Worm (Caenorhabditis elegans) whole organism, late embryonic: ENCODE measurements around the gene nhr-112.

Source experiments
- C08G9.2 ChIP-seq: sonication (generic microtip); optimal IDR thresholded peaks from 2 replicates; lab custom pipeline; 2016; ENCODE audit warnings: mild to moderate bottlenecking, missing genetic modification characterization, moderate library complexity, missing compliant biosample characterization
- C38D4.7 ChIP-seq: fragments of 200-800 bp; sonication (Bioruptor generic); optimal IDR thresholded peaks from 2 replicates; lab custom pipeline; 2018; ENCODE audit warnings: mild to moderate bottlenecking, missing genetic modification characterization, moderate library complexity, missing compliant biosample characterization
- K02D7.2 ChIP-seq: sonication (generic microtip); optimal IDR thresholded peaks from 2 replicates; lab custom pipeline; 2017; ENCODE audit warnings: mild to moderate bottlenecking, missing genetic modification characterization, missing compliant biosample characterization
- K09A11.1 ChIP-seq: sonication (generic microtip); optimal IDR thresholded peaks from 2 replicates; lab custom pipeline; 2017; ENCODE audit warnings: antibody characterized with exemption, mild to moderate bottlenecking, missing genetic modification characterization, missing compliant biosample characterization; ENCODE audit not compliant: insufficient read depth
- T23F11.4 ChIP-seq: fragments of 200-800 bp; sonication (Bioruptor generic); optimal IDR thresholded peaks from 2 replicates; lab custom pipeline; 2018; ENCODE audit warnings: mild to moderate bottlenecking, missing genetic modification characterization, missing compliant biosample characterization
- Y22D7AL.16 ChIP-seq: sonication (generic microtip); optimal IDR thresholded peaks from 2 replicates; lab custom pipeline; 2016; ENCODE audit warnings: missing genetic modification characterization, missing compliant biosample characterization
- ahr-1 ChIP-seq: sonication (generic microtip); optimal IDR thresholded peaks from 2 replicates; lab custom pipeline; 2016; ENCODE audit warnings: missing genetic modification characterization, missing compliant biosample characterization
- ceh-18 ChIP-seq: sonication (generic microtip); optimal IDR thresholded peaks from 2 replicates; lab custom pipeline; 2016; ENCODE audit warnings: missing genetic modification characterization, missing compliant biosample characterization
- ceh-2 ChIP-seq: sonication (generic microtip); optimal IDR thresholded peaks from 2 replicates; lab custom pipeline; 2016; ENCODE audit warnings: missing genotype, missing genetic modification characterization, missing compliant biosample characterization
- ceh-22 ChIP-seq: sonication (generic microtip); optimal IDR thresholded peaks from 2 replicates; lab custom pipeline; 2017; ENCODE audit warnings: missing biosample characterization, missing genetic modification characterization
- ceh-30 ChIP-seq: fragments of 150-350 bp; optimal IDR thresholded peaks from 2 replicates; lab custom pipeline; 2014; ENCODE audit warnings: missing biosample characterization, missing genetic modification characterization
- ceh-31 ChIP-seq: sonication (generic microtip); optimal IDR thresholded peaks from 2 replicates; lab custom pipeline; 2016; ENCODE audit warnings: missing genetic modification characterization, missing compliant biosample characterization
- ceh-34 ChIP-seq: sonication (generic microtip); optimal IDR thresholded peaks from 2 replicates; lab custom pipeline; 2016; ENCODE audit warnings: mild to moderate bottlenecking, missing genetic modification characterization, missing compliant biosample characterization
- ceh-45 ChIP-seq: fragments of 200-800 bp; sonication (Bioruptor generic); IDR thresholded peaks from 2 replicates; pipeline ENCODE4 v1.3.6; 2022; ENCODE audit warnings: missing genetic modification reagents, missing genetic modification characterization, missing compliant biosample characterization
- ceh-48 ChIP-seq: sonication (generic microtip); optimal IDR thresholded peaks from 2 replicates; lab custom pipeline; 2016; ENCODE audit warnings: missing genetic modification characterization, inconsistent platforms, missing compliant biosample characterization
- ceh-6 ChIP-seq: fragments of 200-800 bp; sonication (Bioruptor generic); optimal IDR thresholded peaks from 2 replicates; lab custom pipeline; 2018; ENCODE audit warnings: mild to moderate bottlenecking, missing genetic modification characterization, missing compliant biosample characterization
- ceh-9 ChIP-seq: sonication (generic microtip); optimal IDR thresholded peaks from 2 replicates; lab custom pipeline; 2016; ENCODE audit warnings: mild to moderate bottlenecking, missing genetic modification characterization, inconsistent platforms, missing compliant biosample characterization
- che-1 ChIP-seq: sonication (generic microtip); optimal IDR thresholded peaks from 2 replicates; lab custom pipeline; 2016; ENCODE audit warnings: mild to moderate bottlenecking, missing genetic modification characterization, missing compliant biosample characterization
- dmd-4 ChIP-seq: sonication (generic microtip); optimal IDR thresholded peaks from 2 replicates; lab custom pipeline; 2016; ENCODE audit warnings: borderline replicate concordance, missing genetic modification characterization, missing compliant biosample characterization
- dve-1 ChIP-seq: sonication (generic microtip); optimal IDR thresholded peaks from 2 replicates; lab custom pipeline; 2017; ENCODE audit warnings: antibody characterized with exemption, mild to moderate bottlenecking, missing genetic modification characterization, missing compliant biosample characterization
- elt-2 ChIP-seq: sonication (generic microtip); optimal IDR thresholded peaks from 2 replicates; lab custom pipeline; 2016; ENCODE audit warnings: missing genetic modification reagents, missing genetic modification characterization, missing compliant biosample characterization
- elt-4 ChIP-seq: sonication (generic microtip); optimal IDR thresholded peaks from 2 replicates; lab custom pipeline; 2016; ENCODE audit warnings: missing genetic modification characterization, missing compliant biosample characterization
- eyg-1 ChIP-seq: sonication (generic microtip); optimal IDR thresholded peaks from 2 replicates; lab custom pipeline; 2016; ENCODE audit warnings: missing genotype, missing genetic modification characterization, missing compliant biosample characterization
- fax-1 ChIP-seq: sonication (generic microtip); optimal IDR thresholded peaks from 2 replicates; lab custom pipeline; 2016; ENCODE audit warnings: missing genotype, missing genetic modification characterization, missing compliant biosample characterization
- fkh-6 ChIP-seq: sonication (generic microtip); optimal IDR thresholded peaks from 2 replicates; lab custom pipeline; 2016; ENCODE audit warnings: missing genetic modification characterization, missing compliant biosample characterization
- gmeb-2 ChIP-seq: sonication (generic microtip); optimal IDR thresholded peaks from 2 replicates; lab custom pipeline; 2016; ENCODE audit warnings: missing genetic modification characterization, inconsistent platforms, missing compliant biosample characterization
- hlh-13 ChIP-seq: fragments of 200-800 bp; sonication (Bioruptor generic); optimal IDR thresholded peaks from 2 replicates; lab custom pipeline; 2018; ENCODE audit warnings: mild to moderate bottlenecking, missing genetic modification characterization, missing compliant biosample characterization
- hlh-8 ChIP-seq: sonication (generic microtip); optimal IDR thresholded peaks from 2 replicates; lab custom pipeline; 2016; ENCODE audit warnings: missing genotype, missing genetic modification characterization, missing compliant biosample characterization
- lim-6 ChIP-seq: sonication (generic microtip); optimal IDR thresholded peaks from 2 replicates; lab custom pipeline; 2016; ENCODE audit warnings: missing genetic modification characterization, missing compliant biosample characterization
- lin-11 ChIP-seq: fragments of 200-800 bp; sonication (Bioruptor generic); optimal IDR thresholded peaks from 2 replicates; lab custom pipeline; 2018; ENCODE audit warnings: mild to moderate bottlenecking, missing genetic modification characterization, missing compliant biosample characterization
- mec-3 ChIP-seq: sonication (generic microtip); optimal IDR thresholded peaks from 2 replicates; lab custom pipeline; 2016; ENCODE audit warnings: borderline replicate concordance, missing genetic modification characterization, missing compliant biosample characterization
- nfya-1 ChIP-seq: sonication (generic microtip); optimal IDR thresholded peaks from 2 replicates; lab custom pipeline; 2017; ENCODE audit warnings: missing genetic modification characterization, mild to moderate bottlenecking, missing compliant biosample characterization, antibody characterized with exemption, moderate library complexity
- nhr-232 ChIP-seq: sonication (generic microtip); optimal IDR thresholded peaks from 2 replicates; lab custom pipeline; 2016; ENCODE audit warnings: missing genetic modification characterization, missing compliant biosample characterization
- pag-3 ChIP-seq: sonication (generic microtip); optimal IDR thresholded peaks from 2 replicates; lab custom pipeline; 2016; ENCODE audit warnings: missing compliant biosample characterization, missing genetic modification characterization, borderline replicate concordance
- pax-1 ChIP-seq: fragments of 150-350 bp; optimal IDR thresholded peaks from 2 replicates; lab custom pipeline; 2014; ENCODE audit warnings: missing biosample characterization, missing genetic modification characterization
- pha-2 ChIP-seq: sonication (generic microtip); optimal IDR thresholded peaks from 2 replicates; lab custom pipeline; 2017; ENCODE audit warnings: mild to moderate bottlenecking, missing genetic modification characterization, missing compliant biosample characterization
- pha-4 ChIP-seq: fragments of 150-350 bp; optimal IDR thresholded peaks from 2 replicates; lab custom pipeline; 2018; ENCODE audit warnings: missing biosample characterization, missing genetic modification reagents, missing genetic modification characterization
- ref-2 ChIP-seq: sonication (generic microtip); optimal IDR thresholded peaks from 2 replicates; lab custom pipeline; 2016; ENCODE audit warnings: missing genetic modification characterization, missing compliant biosample characterization
- rnt-1 ChIP-seq: sonication (generic microtip); optimal IDR thresholded peaks from 2 replicates; lab custom pipeline; 2016; ENCODE audit warnings: missing genetic modification characterization, missing compliant biosample characterization
- sdc-2 ChIP-seq: sonication (generic microtip); optimal IDR thresholded peaks from 2 replicates; lab custom pipeline; 2016; ENCODE audit warnings: missing genotype, missing genetic modification characterization, missing compliant biosample characterization
- sox-2 ChIP-seq: fragments of 200-800 bp; sonication (Bioruptor generic); IDR thresholded peaks from 2 replicates; pipeline ENCODE4 v1.3.6; 2022; ENCODE audit warnings: missing genetic modification reagents, missing genetic modification characterization, missing compliant biosample characterization
- sox-4 ChIP-seq: sonication (generic microtip); optimal IDR thresholded peaks from 2 replicates; lab custom pipeline; 2017; ENCODE audit warnings: mild to moderate bottlenecking, missing genetic modification characterization, inconsistent platforms, missing compliant biosample characterization
- tbx-2 ChIP-seq: sonication (generic microtip); optimal IDR thresholded peaks from 2 replicates; lab custom pipeline; 2016; ENCODE audit warnings: missing genetic modification characterization, missing compliant biosample characterization
- ttx-3 ChIP-seq: sonication (generic microtip); optimal IDR thresholded peaks from 2 replicates; lab custom pipeline; 2016; ENCODE audit warnings: missing genetic modification reagents, missing genetic modification characterization, missing compliant biosample characterization
- unc-3 ChIP-seq, 2 experiments: fragments of 200-800 bp in 1 of 2; sonication (Bioruptor generic) in 1 of 2; sonication (generic microtip) in 1 of 2; conservative IDR thresholded peaks in 1 of 2; optimal IDR thresholded peaks in 1 of 2; 2 replicates each; pipeline versions ENCODE4 v1.3.6 to Lab custom; 2016 to 2022; ENCODE audit warnings: missing compliant biosample characterization in 2 of 2, missing genetic modification characterization in 2 of 2, missing genetic modification reagents in 1 of 2
- unc-42 ChIP-seq: sonication (generic microtip); optimal IDR thresholded peaks from 2 replicates; lab custom pipeline; 2016; ENCODE audit warnings: missing genotype, missing genetic modification characterization, missing compliant biosample characterization
- unc-86 ChIP-seq: sonication (generic microtip); optimal IDR thresholded peaks from 2 replicates; lab custom pipeline; 2016; ENCODE audit warnings: missing genetic modification characterization, missing compliant biosample characterization
- zip-5 ChIP-seq: sonication (generic microtip); optimal IDR thresholded peaks from 2 replicates; lab custom pipeline; 2016; ENCODE audit warnings: missing genetic modification characterization, missing compliant biosample characterization

Gene nhr-112

DNA sequence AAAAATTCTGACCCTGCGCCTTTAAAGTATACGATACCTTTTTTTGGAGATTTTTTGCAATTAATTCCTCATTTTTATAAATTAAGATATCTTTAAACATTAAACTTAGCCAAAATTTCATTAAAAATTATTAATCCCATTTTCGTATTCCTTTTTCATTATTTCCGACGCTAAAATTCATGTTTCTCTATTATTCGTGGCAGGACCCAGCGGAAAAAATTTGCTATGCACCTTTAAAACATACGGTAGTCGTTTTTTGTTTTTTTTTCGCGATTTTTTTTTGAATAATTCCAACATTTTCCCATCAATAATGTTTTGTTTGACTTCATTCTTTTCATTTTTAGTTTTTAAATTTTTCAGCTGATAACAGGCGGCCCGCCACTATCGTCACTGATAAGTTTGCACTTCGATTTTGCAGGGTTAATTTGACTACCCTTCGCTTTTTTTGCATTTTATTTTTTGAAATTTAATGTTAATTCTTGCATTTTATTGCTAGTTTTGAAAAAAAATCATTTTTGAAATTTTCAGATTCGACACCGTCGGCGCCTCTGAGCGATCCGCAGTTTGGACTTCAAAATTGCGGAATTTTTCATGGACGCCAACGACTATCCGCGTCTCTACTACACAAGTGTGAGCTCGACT, 23.5 kb upstream of the nhr-112 start, which contains the start of gene dkf-2:
TSS of gene dkf-2 (plus strand) at position 592 of the 642 bp plus-strand sequence.
- no peak for TF ChIP-seq tbx-2
- no peak for TF ChIP-seq nhr-232 (tag; lab: Kevin White, UChicago)
- TF ChIP-seq zip-5 (tag; lab: Kevin White, UChicago), result no peak
- TF ChIP-seq pha-4, result no peak
- no peak for TF ChIP-seq ceh-45 (GFP tag; lab: Robert Waterston, UW)
- no peak for TF ChIP-seq ahr-1 (tag; lab: Kevin White, UChicago)
- TF ChIP-seq ref-2, result no peak
- no peak for TF ChIP-seq che-1
- TF ChIP-seq sox-2 (GFP tag; lab: Robert Waterston, UW), result no peak
- TF ChIP-seq unc-86, result no peak

DNA sequence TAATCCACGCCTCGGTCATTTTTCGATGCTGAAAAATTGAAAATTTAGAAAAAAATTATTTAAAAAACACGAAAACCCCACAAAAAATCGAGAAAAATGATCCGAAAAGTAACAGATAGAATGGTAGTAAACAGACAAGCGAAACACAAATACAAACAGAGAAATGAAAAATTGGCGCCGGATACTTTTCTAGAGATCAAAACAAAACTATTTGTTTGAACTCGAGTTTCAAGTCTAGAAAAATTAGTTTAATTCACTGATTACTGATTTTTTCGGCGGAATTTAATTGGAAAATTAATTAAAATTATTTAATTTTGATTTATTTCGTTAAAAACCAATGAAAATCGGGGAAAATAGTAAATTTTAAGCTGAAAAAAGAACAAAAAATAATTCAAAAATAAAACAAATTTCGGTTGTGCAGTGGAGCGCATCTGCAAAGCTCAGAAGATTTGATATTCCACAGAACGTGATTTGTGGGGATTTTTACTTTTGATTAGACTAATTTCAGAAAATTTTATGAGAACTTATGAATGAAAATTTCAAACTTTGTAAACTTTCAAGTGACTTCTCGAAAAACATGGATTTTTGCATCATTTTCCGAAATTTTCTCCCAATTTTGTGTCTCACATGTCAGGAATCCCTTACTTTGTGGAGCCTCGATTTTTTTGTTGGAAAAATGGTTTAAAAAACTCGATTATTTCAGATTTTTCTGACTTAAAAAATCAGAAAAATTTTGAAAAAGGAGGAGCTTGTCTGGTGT, 22.8 kb upstream of the nhr-112 start, which contains the start of gene gyg-2:
TSS of gene gyg-2 (minus strand) at position 28 of the 760 bp plus-strand sequence.
- TF ChIP-seq dmd-4 (tag; lab: Kevin White, UChicago), result no peak
- no peak for TF ChIP-seq ceh-18 (tag; lab: Kevin White, UChicago)
- TF ChIP-seq sox-4 (tag; lab: Kevin White, UChicago), result no peak
- TF ChIP-seq elt-4 (tag; lab: Kevin White, UChicago), result no peak
- TF ChIP-seq K09A11.1 (tag; lab: Kevin White, UChicago), result no peak
- no peak for TF ChIP-seq eyg-1
- TF ChIP-seq C38D4.7 (GFP tag; lab: Kevin White, UChicago), result no peak
- TF ChIP-seq dve-1 (tag; lab: Kevin White, UChicago), result no peak
- TF ChIP-seq rnt-1 (tag; lab: Kevin White, UChicago), result no peak
- TF ChIP-seq ceh-9, result no peak
- TF ChIP-seq lim-6 (tag; lab: Kevin White, UChicago), result no peak
- no peak for TF ChIP-seq pha-4
- no peak for TF ChIP-seq ttx-3
- no peak for TF ChIP-seq gmeb-2 (tag; lab: Kevin White, UChicago)
- TF ChIP-seq hlh-13 (GFP tag; lab: Kevin White, UChicago), result no peak
- TF ChIP-seq nfya-1 (tag; lab: Kevin White, UChicago), result no peak
- no peak for TF ChIP-seq ceh-45 (GFP tag; lab: Robert Waterston, UW)
- TF ChIP-seq unc-42 (tag; lab: Kevin White, UChicago), result no peak
- TF ChIP-seq hlh-8 (tag; lab: Kevin White, UChicago), result no peak
- TF ChIP-seq mec-3 (tag; lab: Kevin White, UChicago), result no peak
- TF ChIP-seq ceh-2, result peak; percentile 33
- no peak for TF ChIP-seq sdc-2
- peak; percentile 24 for TF ChIP-seq elt-2 (tag; lab: Kevin White, UChicago)
- no peak for TF ChIP-seq pag-3 (tag; lab: Kevin White, UChicago)
- TF ChIP-seq lin-11, result no peak
- TF ChIP-seq C08G9.2 (tag; lab: Kevin White, UChicago), result peak; percentile 17
- TF ChIP-seq ceh-34, result no peak
- TF ChIP-seq ceh-48 (tag; lab: Kevin White, UChicago), result no peak
- TF ChIP-seq K02D7.2 (tag; lab: Kevin White, UChicago), result no peak
- no peak for TF ChIP-seq Y22D7AL.16 (tag; lab: Kevin White, UChicago)
- TF ChIP-seq ahr-1 (tag; lab: Kevin White, UChicago), result no peak
- TF ChIP-seq fkh-6 (tag; lab: Kevin White, UChicago), result no peak
- TF ChIP-seq ref-2, result no peak
- no peak for TF ChIP-seq pax-1 (tag; lab: Kevin White, UChicago)
- peak; percentile 53 for TF ChIP-seq ceh-31
- no peak for TF ChIP-seq fax-1 (tag; lab: Kevin White, UChicago)
- no peak for TF ChIP-seq sox-2 (GFP tag; lab: Robert Waterston, UW)
- TF ChIP-seq tbx-2, result peak; percentile 13
- TF ChIP-seq ceh-30 (tag; lab: Kevin White, UChicago), result no peak
- TF ChIP-seq ceh-6 (GFP tag; lab: Kevin White, UChicago), result no peak
- no peak for TF ChIP-seq unc-3 (GFP tag; conservative IDR thresholded peaks at IDR 0.05; lab: Robert Waterston, UW)
- no peak for TF ChIP-seq unc-3 (tag; optimal IDR thresholded peaks at IDR 0.05; lab: Kevin White, UChicago)
- TF ChIP-seq ceh-22 (tag; lab: Kevin White, UChicago), result no peak
- TF ChIP-seq pha-2, result no peak
- TF ChIP-seq T23F11.4, result no peak
